Fruit fly (Drosophila melanogaster) whole organism, adult: ENCODE data around the gene NKCC.

Experiments
- CG1620 ChIP-seq: fragments of 200-800 bp; sonication (Bioruptor generic); optimal IDR thresholded peaks from 2 replicates; lab custom pipeline; 2016; ENCODE audit warnings: missing biosample characterization, missing genetic modification characterization
- CG5204 ChIP-seq: fragments of 200-800 bp; sonication (Bioruptor generic); optimal IDR thresholded peaks from 2 replicates; lab custom pipeline; 2016; ENCODE audit warnings: missing biosample characterization, missing genetic modification characterization
- toe ChIP-seq: fragments of 200-800 bp; sonication (Bioruptor generic); optimal IDR thresholded peaks from 2 replicates; lab custom pipeline; 2016; ENCODE audit warnings: missing biosample characterization, missing genetic modification characterization

- TF ChIP-seq CG5204 (GFP tag; lab: Kevin White, UChicago) (no peak), CG1620 (no peak), toe (no peak)
These were observed 18.9 kb downstream of the NKCC start, which contains the start of gene ksr for dm6 chr3R:5483488-5484109.
